3 worm cellular contexts compared by ENCODE assay signal in the genomic region with DNA sequence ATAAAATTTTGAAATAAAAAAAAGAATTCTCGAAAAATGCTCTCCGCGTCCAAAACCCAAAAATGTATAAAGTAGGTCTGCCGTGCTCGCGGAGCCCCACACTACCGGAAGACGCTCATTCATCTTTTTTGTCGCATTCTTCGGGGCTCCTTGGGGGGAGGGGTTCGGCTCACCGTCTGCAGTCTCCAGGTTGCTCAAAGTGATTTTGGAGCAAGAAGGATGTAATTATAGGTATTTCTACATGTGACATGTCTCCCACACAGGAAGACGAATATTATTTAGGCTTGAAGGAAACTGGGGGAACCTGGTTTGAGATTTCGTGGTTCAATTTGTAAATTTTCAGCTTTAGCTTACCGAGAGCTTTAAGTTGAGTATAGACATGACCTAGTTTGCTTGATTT.
TF ChIP-seq lines count a peak whose summit lies in the region.

F58H7.1 (minus strand) TSS at position 101 of the 400 bp plus-strand sequence.

TF ChIP-seq in whole organism, L1 larva, 84 proteins besides CTCF, POLR2A, EP300 and RAD21:
- TF ChIP-seq nhr-90 (tag; optimal IDR thresholded peaks at IDR 0.05; lab: Kevin White, UChicago; ENCODE audit: poor library complexity), result no peak
- no peak for TF ChIP-seq lin-14 (GFP tag; optimal IDR thresholded peaks at IDR 0.05; lab: Kevin White, UChicago)
- TF ChIP-seq rnt-1 (tag; optimal IDR thresholded peaks at IDR 0.05; lab: Kevin White, UChicago), result no peak
- TF ChIP-seq fkh-8 (tag; optimal IDR thresholded peaks at IDR 0.05; lab: Kevin White, UChicago), result peak; percentile 27
- TF ChIP-seq egl-27 (tag; optimal IDR thresholded peaks at IDR 0.05; lab: Kevin White, UChicago), result no peak
- TF ChIP-seq nhr-71 (tag; optimal IDR thresholded peaks at IDR 0.05; lab: Kevin White, UChicago), result no peak

TF ChIP-seq in whole organism, L3 larva, 47 proteins besides CTCF, POLR2A, EP300 and RAD21:
- TF ChIP-seq lin-39 (tag; optimal IDR thresholded peaks at IDR 0.05; lab: Kevin White, UChicago) (peak; percentile 36), lsy-12 (tag; optimal IDR thresholded peaks at IDR 0.05; lab: Kevin White, UChicago) (no peak)
TF ChIP-seq in whole organism, L3 larva: peak in this region for 1.

TF ChIP-seq in whole organism, young adult, 124 proteins besides CTCF, POLR2A, EP300 and RAD21:
- TF ChIP-seq mcd-1 (GFP tag; IDR thresholded peaks at IDR 0.05; lab: Robert Waterston, UW) (no peak), hmg-20 (GFP tag; IDR thresholded peaks at IDR 0.05; lab: Robert Waterston, UW) (no peak), zfh-2 (GFP tag; conservative IDR thresholded peaks at IDR 0.05; lab: Robert Waterston, UW) (peak; percentile 41; the same call in 1 of the 2 replicates), lin-54 (GFP tag; optimal IDR thresholded peaks at IDR 0.05; lab: Kevin White, UChicago) (no peak)
